Fruit fly (Drosophila melanogaster) whole organism, embryonic: ENCODE measurements around the gene CG34183.
A peak's percentile ranks its signal among the peaks of the same experiment; 100 is the strongest.

Source experiments
- Awh ChIP-seq: fragments of 200-800 bp; sonication (Bioruptor generic); IDR thresholded peaks from 2 replicates; pipeline ENCODE4, ENCODE4 v1.3.6; 2022; ENCODE audit warnings: missing biosample characterization, missing genetic modification characterization
- C15 ChIP-seq: fragments of 200-800 bp; sonication (Bioruptor generic); IDR thresholded peaks from 3 replicates; pipeline ENCODE4 v1.3.6; 2022; ENCODE audit warnings: missing biosample characterization, missing genetic modification characterization
- CG10274 ChIP-seq: fragments of 200-800 bp; sonication (Bioruptor generic); optimal IDR thresholded peaks from 3 replicates; lab custom pipeline; 2017; ENCODE audit warnings: missing biosample characterization, mild to moderate bottlenecking, missing genetic modification characterization
- CG10654 ChIP-seq: fragments of 200-800 bp; sonication (Bioruptor generic); optimal IDR thresholded peaks from 2 replicates; lab custom pipeline; 2016; ENCODE audit warnings: missing biosample characterization, missing genetic modification characterization
- CG12299 ChIP-seq: fragments of 200-800 bp; sonication (Bioruptor generic); optimal IDR thresholded peaks from 2 replicates; lab custom pipeline; 2018; ENCODE audit warnings: missing biosample characterization, mild to moderate bottlenecking, missing genetic modification characterization
- CG14441 ChIP-seq: fragments of 200-800 bp; sonication (Bioruptor generic); IDR thresholded peaks from 2 replicates; pipeline ENCODE4 v1.3.6; 2022; ENCODE audit warnings: missing biosample characterization, missing genetic modification characterization
- CG16813 ChIP-seq: fragments of 200-800 bp; sonication (Bioruptor generic); IDR thresholded peaks from 3 replicates; pipeline ENCODE4 v1.3.6; 2022; ENCODE audit warnings: missing biosample characterization, missing genetic modification characterization; ENCODE audit not compliant: partially characterized antibody
- CG17568 ChIP-seq: fragments of 200-800 bp; sonication (Bioruptor generic); optimal IDR thresholded peaks from 2 replicates; lab custom pipeline; 2018; ENCODE audit warnings: missing biosample characterization, mild to moderate bottlenecking, missing genetic modification characterization, moderate library complexity
- CG17612 ChIP-seq: fragments of 200-800 bp; sonication (Bioruptor generic); IDR thresholded peaks from 2 replicates; pipeline ENCODE4 v1.3.6; 2022; ENCODE audit warnings: missing biosample characterization, missing genetic modification characterization
- CG2120 ChIP-seq: fragments of 200-800 bp; sonication (Bioruptor generic); optimal IDR thresholded peaks from 3 replicates; lab custom pipeline; 2016; ENCODE audit warnings: missing biosample characterization, missing genetic modification characterization
- CG2199 ChIP-seq: fragments of 200-800 bp; sonication (Bioruptor generic); IDR thresholded peaks from 3 replicates; pipeline ENCODE4 v1.3.6; 2022; ENCODE audit warnings: missing biosample characterization, missing genetic modification characterization
- CG30020 ChIP-seq: fragments of 200-800 bp; optimal IDR thresholded peaks from 2 replicates; lab custom pipeline; 2019; ENCODE audit warnings: missing biosample characterization, mild to moderate bottlenecking, missing genetic modification characterization, moderate library complexity
- CG6175 ChIP-seq: fragments of 200-800 bp; sonication (Bioruptor generic); IDR thresholded peaks from 3 replicates; pipeline ENCODE4 v1.3.6; 2022; ENCODE audit warnings: missing biosample characterization, missing genetic modification characterization
- CG8290 ChIP-seq, 3 experiments: fragments of 200-800 bp; sonication (Bioruptor generic); optimal IDR thresholded peaks; 2 replicates each; lab custom pipeline; 2016 to 2019; ENCODE audit warnings: missing biosample characterization in 3 of 3, missing genetic modification characterization in 3 of 3, mild to moderate bottlenecking in 2 of 3, moderate library complexity in 1 of 3
- CG8944 ChIP-seq: fragments of 200-800 bp; sonication (Bioruptor generic); optimal IDR thresholded peaks from 3 replicates; lab custom pipeline; 2016; ENCODE audit warnings: missing biosample characterization, missing genetic modification characterization
- CG9609 ChIP-seq: fragments of 200-800 bp; sonication (Bioruptor generic); optimal IDR thresholded peaks from 3 replicates; lab custom pipeline; 2016; ENCODE audit warnings: missing biosample characterization, missing genetic modification characterization
- D19A ChIP-seq: fragments of 200-800 bp; optimal IDR thresholded peaks from 3 replicates; lab custom pipeline; 2019; ENCODE audit warnings: missing biosample characterization, mild to moderate bottlenecking, missing genetic modification characterization, moderate library complexity
- Dip3 ChIP-seq: fragments of 200-800 bp; sonication (Bioruptor generic); optimal IDR thresholded peaks from 3 replicates; lab custom pipeline; 2016; ENCODE audit warnings: missing biosample characterization, missing genetic modification characterization
- HHEX ChIP-seq: fragments of 200-800 bp; sonication (Bioruptor generic); optimal IDR thresholded peaks from 3 replicates; lab custom pipeline; 2017; ENCODE audit warnings: missing biosample characterization, mild to moderate bottlenecking, missing genetic modification characterization, missing genetic modification reagents
- HLH3B ChIP-seq: fragments of 200-800 bp; sonication (Bioruptor generic); IDR thresholded peaks from 2 replicates; pipeline ENCODE4 v1.3.6; 2022; ENCODE audit warnings: missing biosample characterization, missing genetic modification characterization
- Hey ChIP-seq: fragments of 200-800 bp; sonication (Bioruptor generic); optimal IDR thresholded peaks from 3 replicates; lab custom pipeline; 2018; ENCODE audit warnings: missing biosample characterization, mild to moderate bottlenecking, missing genetic modification characterization
- MBD-R2 ChIP-seq: fragments of 200-800 bp; sonication (Bioruptor generic); IDR thresholded peaks from 2 replicates; pipeline ENCODE4 v1.3.6; 2022; ENCODE audit warnings: missing biosample characterization, missing genetic modification characterization
- NfI ChIP-seq: fragments of 200-800 bp; sonication (Bioruptor generic); optimal IDR thresholded peaks from 3 replicates; lab custom pipeline; 2018; ENCODE audit warnings: missing biosample characterization, mild to moderate bottlenecking, missing genetic modification characterization, moderate library complexity
- Optix ChIP-seq: fragments of 200-800 bp; sonication (Bioruptor generic); IDR thresholded peaks from 3 replicates; pipeline ENCODE4 v1.3.6; 2022; ENCODE audit warnings: missing biosample characterization, missing genetic modification characterization
- Side ChIP-seq: fragments of 200-800 bp; sonication (Bioruptor generic); optimal IDR thresholded peaks from 2 replicates; lab custom pipeline; 2016; ENCODE audit warnings: missing biosample characterization, missing genetic modification characterization
- Stat92E ChIP-seq, 3 experiments: fragments of >200 bp in 2 of 3; fragments of 200-800 bp in 1 of 3; sonication (Bioruptor generic) in 1 of 3; optimal IDR thresholded peaks; 2 replicates each; lab custom pipeline; 2017 to 2019; ENCODE audit warnings: missing biosample characterization in 3 of 3, missing genetic modification characterization in 3 of 3, mild to moderate bottlenecking in 1 of 3, moderate library complexity in 1 of 3
- Vsx1 ChIP-seq: fragments of 200-800 bp; sonication (Bioruptor generic); optimal IDR thresholded peaks from 2 replicates; lab custom pipeline; 2017; ENCODE audit warnings: missing biosample characterization, mild to moderate bottlenecking, missing genetic modification characterization, missing genetic modification reagents
- YL-1 ChIP-seq: fragments of 200-800 bp; sonication (Bioruptor generic); optimal IDR thresholded peaks from 3 replicates; lab custom pipeline; 2017; ENCODE audit warnings: missing biosample characterization, mild to moderate bottlenecking, missing genetic modification characterization
- ap ChIP-seq: fragments of 200-800 bp; sonication (Bioruptor generic); IDR thresholded peaks from 2 replicates; pipeline ENCODE4 v1.3.6; 2022; ENCODE audit warnings: missing biosample characterization, missing genetic modification characterization
- cad ChIP-seq: fragments of >200 bp; optimal IDR thresholded peaks from 2 replicates; lab custom pipeline; 2017; ENCODE audit warnings: missing biosample characterization, missing genetic modification characterization
- cas ChIP-seq: fragments of 200-800 bp; sonication (Bioruptor generic); IDR thresholded peaks from 2 replicates; pipeline ENCODE4 v1.3.6; 2022; ENCODE audit warnings: missing biosample characterization, missing genetic modification characterization
- fu2 ChIP-seq: fragments of 200-800 bp; sonication (Bioruptor generic); optimal IDR thresholded peaks from 2 replicates; lab custom pipeline; 2016; ENCODE audit warnings: missing biosample characterization, missing genetic modification characterization
- gsb-n ChIP-seq: fragments of 200-800 bp; sonication (Bioruptor generic); optimal IDR thresholded peaks from 3 replicates; lab custom pipeline; 2018; ENCODE audit warnings: missing biosample characterization, mild to moderate bottlenecking, missing genetic modification characterization
- inv ChIP-seq: fragments of 200-800 bp; sonication (Bioruptor generic); IDR thresholded peaks from 2 replicates; pipeline ENCODE4 v1.3.6; 2022; ENCODE audit warnings: missing biosample characterization, missing genetic modification characterization; ENCODE audit not compliant: partially characterized antibody
- knrl ChIP-seq: fragments of 200-800 bp; sonication (Bioruptor generic); IDR thresholded peaks from 3 replicates; pipeline ENCODE4 v1.3.6; 2022; ENCODE audit warnings: missing biosample characterization, missing genetic modification characterization; ENCODE audit not compliant: partially characterized antibody
- maf-S ChIP-seq: fragments of 200-800 bp; sonication (Bioruptor generic); optimal IDR thresholded peaks from 2 replicates; lab custom pipeline; 2016; ENCODE audit warnings: missing biosample characterization, missing genetic modification characterization
- mam ChIP-seq: fragments of 200-800 bp; sonication (Bioruptor generic); optimal IDR thresholded peaks from 3 replicates; lab custom pipeline; 2016; ENCODE audit warnings: missing biosample characterization, missing genetic modification characterization
- mirr ChIP-seq: fragments of 200-800 bp; sonication (Bioruptor generic); optimal IDR thresholded peaks from 3 replicates; lab custom pipeline; 2018; ENCODE audit warnings: missing biosample characterization, mild to moderate bottlenecking, missing genetic modification characterization
- mld ChIP-seq: fragments of 200-800 bp; sonication (Bioruptor generic); IDR thresholded peaks from 3 replicates; pipeline ENCODE4 v1.3.6; 2022; ENCODE audit warnings: missing biosample characterization, missing genetic modification characterization; ENCODE audit not compliant: partially characterized antibody
- onecut ChIP-seq: fragments of 200-800 bp; sonication (Bioruptor generic); IDR thresholded peaks from 2 replicates; pipeline ENCODE4 v1.3.6; 2022; ENCODE audit warnings: missing biosample characterization, missing genetic modification characterization
- pb ChIP-seq: fragments of 200-800 bp; sonication (Bioruptor generic); optimal IDR thresholded peaks from 3 replicates; lab custom pipeline; 2016; ENCODE audit warnings: missing biosample characterization, missing genetic modification characterization
- ranshi ChIP-seq: fragments of 200-800 bp; sonication (Bioruptor generic); IDR thresholded peaks from 2 replicates; pipeline ENCODE4 v1.3.6; 2022; ENCODE audit warnings: missing biosample characterization, missing genetic modification characterization
- sima ChIP-seq: fragments of 200-800 bp; sonication (Bioruptor generic); optimal IDR thresholded peaks from 2 replicates; lab custom pipeline; 2016; ENCODE audit warnings: missing biosample characterization, missing genetic modification characterization
- sob ChIP-seq: fragments of 200-800 bp; sonication (Bioruptor generic); IDR thresholded peaks from 2 replicates; pipeline ENCODE4 v1.3.6; 2022; ENCODE audit warnings: missing biosample characterization, missing genetic modification characterization
- tap ChIP-seq: fragments of 200-800 bp; optimal IDR thresholded peaks from 3 replicates; lab custom pipeline; 2019; ENCODE audit warnings: missing biosample characterization, mild to moderate bottlenecking, missing genetic modification characterization, moderate library complexity
- z ChIP-seq: fragments of 200-800 bp; sonication (Bioruptor generic); IDR thresholded peaks from 3 replicates; pipeline ENCODE4 v1.3.6; 2022; ENCODE audit warnings: missing biosample characterization, missing genetic modification characterization
- zen ChIP-seq: fragments of 200-800 bp; sonication (Bioruptor generic); optimal IDR thresholded peaks from 3 replicates; lab custom pipeline; 2018; ENCODE audit warnings: missing biosample characterization, mild to moderate bottlenecking, missing genetic modification characterization, moderate library complexity
- zfh1 ChIP-seq: fragments of 200-800 bp; sonication (Bioruptor generic); IDR thresholded peaks from 3 replicates; pipeline ENCODE4 v1.3.6; 2022; ENCODE audit warnings: missing biosample characterization, missing genetic modification characterization

CG34183 gene

DNA sequence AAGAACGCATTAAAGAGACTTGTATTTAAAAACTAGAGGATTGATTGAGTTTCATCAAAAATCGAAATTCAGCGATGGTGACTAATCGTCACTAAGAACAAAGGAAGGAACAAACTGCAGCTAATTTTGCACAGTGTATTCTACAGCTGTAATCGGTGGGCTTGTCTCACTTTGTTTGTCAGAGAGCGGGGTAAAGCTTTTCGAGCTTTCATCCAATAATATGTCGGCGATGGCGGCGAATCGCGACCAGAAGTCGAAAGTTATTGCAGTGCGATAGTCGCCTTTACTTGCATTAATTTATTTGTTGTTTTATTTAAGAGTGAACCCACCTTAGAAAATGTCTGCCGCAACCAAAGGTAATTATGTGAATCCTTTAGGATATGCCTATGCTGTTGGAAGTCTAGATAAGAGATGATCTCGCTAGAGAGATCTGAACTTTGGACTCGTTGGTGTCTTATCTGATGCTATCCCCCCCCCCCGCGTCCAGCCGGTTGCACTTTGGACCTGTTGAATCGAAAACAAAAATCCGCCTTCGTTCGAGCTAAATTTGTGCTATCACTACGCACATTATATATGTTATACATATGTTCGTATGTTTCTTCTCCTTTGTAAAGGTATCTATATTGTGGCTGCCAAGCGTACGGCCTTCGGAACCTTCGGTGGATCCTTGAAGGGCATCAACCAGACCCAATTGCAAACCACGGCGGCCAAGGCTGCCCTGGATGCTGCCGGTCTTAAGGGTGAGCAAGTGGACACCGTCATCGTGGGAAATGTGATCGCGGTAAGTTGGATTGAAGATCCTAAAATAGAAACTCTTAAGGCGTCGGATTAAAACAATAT, 24.7 kb upstream of the CG34183 start, which contains the start of gene yip2 (continued):
- TF ChIP-seq CG8290 (GFP tag; optimal IDR thresholded peaks at IDR 0.05; lab: Kevin White, UChicago) (no peak), CG8290 (tag; optimal IDR thresholded peaks at IDR 0.05; lab: Kevin White, UChicago) (peak in 1 of 2 experiments; percentile 86), sob (peak; percentile 72; the same call in 1 of the 2 replicates), CG6175 (GFP tag; lab: Robert Waterston, UW) (no peak), zen (tag; lab: Kevin White, UChicago) (no peak), ap (GFP tag; lab: Robert Waterston, UW) (peak; percentile 52), maf-S (GFP tag; lab: Kevin White, UChicago) (peak; percentile 42), YL-1 (GFP tag; lab: Kevin White, UChicago) (peak; percentile 52), CG17612 (GFP tag; lab: Robert Waterston, UW) (no peak), cas (GFP tag; lab: Robert Waterston, UW) (0 out of 2 replicates have a peak, but pooled peaks have one; percentile 10), Stat92E (GFP tag; optimal IDR thresholded peaks at IDR 0.05; lab: Kevin White, UChicago) (no peak), onecut (peak; percentile 58), inv (GFP tag; lab: Robert Waterston, UW) (no peak), CG12299 (tag; lab: Kevin White, UChicago) (peak; percentile 10), MBD-R2 (GFP tag; lab: Robert Waterston, UW) (peak; percentile 32; the same call in 1 of the 2 replicates), CG16813 (GFP tag; lab: Robert Waterston, UW) (no peak), Optix (no peak; the same call in 2 of the 3 replicates), sima (GFP tag; lab: Kevin White, UChicago) (no peak), CG2120 (GFP tag; lab: Kevin White, UChicago) (peak; percentile 83), mirr (peak; percentile 87), CG30020 (no peak), Side (peak; percentile 30), HHEX (peak; percentile 43), gsb-n (tag; lab: Kevin White, UChicago) (no peak), CG10654 (GFP tag; lab: Kevin White, UChicago) (no peak), CG2199 (GFP tag; lab: Robert Waterston, UW) (no peak), CG17568 (GFP tag; lab: Kevin White, UChicago) (peak; percentile 55), tap (peak; percentile 48), Awh (GFP tag; lab: Robert Waterston, UW) (0 out of 2 replicates have a peak, but pooled peaks have one; percentile 43), C15 (GFP tag; lab: Robert Waterston, UW) (no peak), cad (no peak), fu2 (GFP tag; lab: Kevin White, UChicago) (peak; percentile 62), Dip3 (GFP tag; lab: Kevin White, UChicago) (peak; percentile 52), D19A (tag; lab: Kevin White, UChicago) (peak; percentile 40), z (no peak), mam (peak; percentile 52), mld (GFP tag; lab: Robert Waterston, UW) (0 out of 3 replicates have a peak, but pooled peaks have one; percentile 33), CG10274 (GFP tag; lab: Kevin White, UChicago) (no peak), HLH3B (GFP tag; lab: Robert Waterston, UW) (peak; percentile 65), knrl (GFP tag; lab: Robert Waterston, UW) (no peak), ranshi (GFP tag; lab: Robert Waterston, UW) (peak; percentile 56; the same call in 1 of the 2 replicates), CG9609 (GFP tag; lab: Kevin White, UChicago) (peak; percentile 39), CG14441 (GFP tag; lab: Robert Waterston, UW) (peak; percentile 49), zfh1 (peak; percentile 72), NfI (GFP tag; lab: Kevin White, UChicago) (peak; percentile 58), pb (GFP tag; lab: Kevin White, UChicago) (no peak), CG8944 (GFP tag; lab: Kevin White, UChicago) (peak; percentile 21), Hey (tag; lab: Kevin White, UChicago) (no peak), Vsx1 (GFP tag; lab: Kevin White, UChicago) (no peak)
